Worm (Caenorhabditis elegans) whole organism, L4 larva: ENCODE results near the gene lgc-13.

Experiments
- F10B5.3 ChIP-seq: sonication (generic microtip); optimal IDR thresholded peaks from 2 replicates; lab custom pipeline; 2016; ENCODE audit warnings: mild to moderate bottlenecking, missing genetic modification characterization, missing compliant biosample characterization
- F37D6.2 ChIP-seq: sonication (generic microtip); optimal IDR thresholded peaks from 2 replicates; lab custom pipeline; 2016; ENCODE audit warnings: mild to moderate bottlenecking, missing genetic modification characterization, missing compliant biosample characterization
- F49E8.2 ChIP-seq: sonication (generic microtip); optimal IDR thresholded peaks from 2 replicates; lab custom pipeline; 2016; ENCODE audit warnings: missing compliant biosample characterization, mild to moderate bottlenecking, missing genetic modification characterization, borderline replicate concordance
- T20F7.1 ChIP-seq: fragments of 200-800 bp; sonication (Bioruptor generic); optimal IDR thresholded peaks from 2 replicates; lab custom pipeline; 2018; ENCODE audit warnings: mild to moderate bottlenecking, missing genetic modification characterization, missing compliant biosample characterization
- Y48G9A.11 ChIP-seq: fragments of 200-800 bp; sonication (Bioruptor generic); IDR thresholded peaks from 2 replicates; pipeline ENCODE4 v1.3.6; 2022; ENCODE audit warnings: missing genetic modification reagents, missing genetic modification characterization, missing compliant biosample characterization
- Y5F2A.4 ChIP-seq: fragments of 200-800 bp; sonication (Bioruptor generic); optimal IDR thresholded peaks from 2 replicates; lab custom pipeline; 2018; ENCODE audit warnings: mild to moderate bottlenecking, missing genetic modification characterization, missing compliant biosample characterization
- aha-1 ChIP-seq: fragments of 150-350 bp; peaks from one replicate; lab custom pipeline; 2014; ENCODE audit warnings: missing biosample characterization, missing genetic modification characterization
- aly-2 ChIP-seq: sonication (generic microtip); optimal IDR thresholded peaks from 2 replicates; lab custom pipeline; 2018; ENCODE audit warnings: missing biosample characterization, missing genetic modification characterization
- ceh-20 ChIP-seq: fragments of 200-800 bp; sonication (Bioruptor generic); IDR thresholded peaks from 2 replicates; pipeline ENCODE4 v1.3.6; 2022; ENCODE audit warnings: missing genetic modification reagents, missing genetic modification characterization, missing compliant biosample characterization
- ceh-28 ChIP-seq: fragments of 150-350 bp; optimal IDR thresholded peaks from 2 replicates; lab custom pipeline; 2014; ENCODE audit warnings: missing biosample characterization, missing genetic modification reagents, missing genetic modification characterization
- ceh-44 ChIP-seq: fragments of 200-800 bp; sonication (Bioruptor generic); IDR thresholded peaks from 2 replicates; pipeline ENCODE4 v1.3.6; 2022; ENCODE audit warnings: missing genetic modification reagents, missing genetic modification characterization, missing compliant biosample characterization
- ceh-82 ChIP-seq: sonication (generic microtip); optimal IDR thresholded peaks from 2 replicates; lab custom pipeline; 2017; ENCODE audit warnings: missing biosample characterization, missing genetic modification characterization
- ces-1 ChIP-seq: fragments of 150-350 bp; sonication (generic microtip); optimal IDR thresholded peaks from 4 replicates; lab custom pipeline; 2014; ENCODE audit warnings: missing biosample characterization, missing genetic modification reagents, missing genetic modification characterization
- daf-12 ChIP-seq: fragments of 150-350 bp; optimal IDR thresholded peaks from 2 replicates; lab custom pipeline; 2014; ENCODE audit warnings: missing biosample characterization, missing genetic modification reagents, missing genetic modification characterization
- daf-16 ChIP-seq, 3 experiments: sonication (generic microtip); optimal IDR thresholded peaks; 2 replicates each; lab custom pipeline; 2016 to 2017; ENCODE audit warnings: missing genetic modification characterization in 3 of 3, missing genetic modification reagents in 3 of 3, mild to moderate bottlenecking in 2 of 3, missing compliant biosample characterization in 2 of 3, missing biosample characterization in 1 of 3, moderate library complexity in 1 of 3
- daf-19 ChIP-seq: fragments of 200-800 bp; sonication (Bioruptor generic); conservative IDR thresholded peaks from 2 replicates; pipeline ENCODE4 v1.3.6; 2022; ENCODE audit warnings: missing genetic modification characterization, missing compliant biosample characterization
- dve-1 ChIP-seq: sonication (generic microtip); optimal IDR thresholded peaks from 2 replicates; lab custom pipeline; 2017; ENCODE audit warnings: antibody characterized with exemption, mild to moderate bottlenecking, missing genetic modification characterization, missing compliant biosample characterization; ENCODE audit not compliant: insufficient read depth
- fkh-10 ChIP-seq: fragments of 150-350 bp; optimal IDR thresholded peaks from 2 replicates; lab custom pipeline; 2014; ENCODE audit warnings: missing biosample characterization, missing genetic modification reagents, missing genetic modification characterization
- hif-1 ChIP-seq, 2 experiments: sonication (generic microtip); optimal IDR thresholded peaks; 2 replicates each; lab custom pipeline; 2016 to 2017; ENCODE audit warnings: missing compliant biosample characterization in 2 of 2, missing genetic modification characterization in 2 of 2, missing genetic modification reagents in 2 of 2, missing genotype in 2 of 2, mild to moderate bottlenecking in 1 of 2
- hlh-30 ChIP-seq: sonication (generic microtip); optimal IDR thresholded peaks from 2 replicates; lab custom pipeline; 2017; ENCODE audit warnings: antibody characterized with exemption, mild to moderate bottlenecking, missing genetic modification characterization, missing compliant biosample characterization; ENCODE audit not compliant: insufficient read depth
- hmg-1.1 ChIP-seq: fragments of 200-800 bp; sonication (Bioruptor generic); IDR thresholded peaks from 2 replicates; pipeline ENCODE4 v1.3.6; 2022; ENCODE audit warnings: missing genetic modification reagents, missing genetic modification characterization, missing compliant biosample characterization
- lin-1 ChIP-seq: fragments of 200-800 bp; sonication (Bioruptor generic); IDR thresholded peaks from 2 replicates; pipeline ENCODE4 v1.3.6; 2022; ENCODE audit warnings: missing genetic modification reagents, missing genetic modification characterization, missing compliant biosample characterization
- lir-3 ChIP-seq: sonication (generic microtip); optimal IDR thresholded peaks from 2 replicates; lab custom pipeline; 2016; ENCODE audit warnings: mild to moderate bottlenecking, missing genetic modification characterization, missing compliant biosample characterization
- mdl-1 ChIP-seq, 2 experiments: fragments of 150-350 bp in 1 of 2; sonication (generic microtip) in 1 of 2; optimal IDR thresholded peaks; 2 replicates each; lab custom pipeline; 2014 to 2017; ENCODE audit warnings: missing biosample characterization in 2 of 2, missing genetic modification characterization in 2 of 2
- mep-1 ChIP-seq: fragments of 150-350 bp; sonication (generic microtip); optimal IDR thresholded peaks from 3 replicates; lab custom pipeline; 2014; ENCODE audit warnings: missing biosample characterization, missing genetic modification characterization
- nhr-25 ChIP-seq: sonication (generic microtip); optimal IDR thresholded peaks from 2 replicates; lab custom pipeline; 2017; ENCODE audit warnings: missing genetic modification characterization, mild to moderate bottlenecking, missing compliant biosample characterization, antibody characterized with exemption, moderate library complexity, borderline replicate concordance; ENCODE audit not compliant: insufficient read depth
- rbr-2 ChIP-seq: sonication (generic microtip); optimal IDR thresholded peaks from 2 replicates; lab custom pipeline; 2016; ENCODE audit warnings: missing genotype, missing genetic modification characterization, missing compliant biosample characterization
- sdz-12 ChIP-seq: fragments of 200-800 bp; sonication (Bioruptor generic); optimal IDR thresholded peaks from 2 replicates; lab custom pipeline; 2018; ENCODE audit warnings: mild to moderate bottlenecking, missing genetic modification characterization, missing compliant biosample characterization
- snpc-4 ChIP-seq: fragments of 150-350 bp; optimal IDR thresholded peaks from 2 replicates; lab custom pipeline; 2014; ENCODE audit warnings: missing biosample characterization, missing genetic modification characterization
- spr-1 ChIP-seq: sonication (generic microtip); optimal IDR thresholded peaks from 2 replicates; lab custom pipeline; 2016; ENCODE audit warnings: mild to moderate bottlenecking, missing genetic modification characterization, missing compliant biosample characterization
- spr-3 ChIP-seq: fragments of 200-800 bp; sonication (Bioruptor generic); optimal IDR thresholded peaks from 2 replicates; lab custom pipeline; 2018; ENCODE audit warnings: mild to moderate bottlenecking, missing genetic modification characterization, missing compliant biosample characterization
- tra-1 ChIP-seq: fragments of 200-800 bp; sonication (Bioruptor generic); IDR thresholded peaks from 2 replicates; pipeline ENCODE4 v1.3.6; 2022; ENCODE audit warnings: missing genetic modification reagents, missing genetic modification characterization, missing compliant biosample characterization
- unc-62 ChIP-seq, 3 experiments: fragments of 150-350 bp in 1 of 3; sonication (generic microtip); optimal IDR thresholded peaks in 2 of 3; peaks in 1 of 3; 1 replicate in 1 of 3; 2 replicates in 2 of 3; lab custom pipeline; 2014 to 2017; ENCODE audit warnings: missing biosample characterization in 3 of 3, missing genetic modification characterization in 3 of 3, missing genetic modification reagents in 3 of 3, missing genotype in 1 of 3
- vab-7 ChIP-seq: fragments of 200-800 bp; sonication (Bioruptor generic); IDR thresholded peaks from 2 replicates; pipeline ENCODE4 v1.3.6; 2022; ENCODE audit warnings: missing genetic modification reagents, missing genetic modification characterization, missing compliant biosample characterization
- ztf-11 ChIP-seq: fragments of 150-350 bp; optimal IDR thresholded peaks from 2 replicates; lab custom pipeline; 2014; ENCODE audit warnings: missing biosample characterization, missing genetic modification characterization
- ztf-7 ChIP-seq: fragments of 150-350 bp; optimal IDR thresholded peaks from 2 replicates; lab custom pipeline; 2014; ENCODE audit warnings: missing biosample characterization, missing genetic modification characterization

lgc-13 gene

DNA sequence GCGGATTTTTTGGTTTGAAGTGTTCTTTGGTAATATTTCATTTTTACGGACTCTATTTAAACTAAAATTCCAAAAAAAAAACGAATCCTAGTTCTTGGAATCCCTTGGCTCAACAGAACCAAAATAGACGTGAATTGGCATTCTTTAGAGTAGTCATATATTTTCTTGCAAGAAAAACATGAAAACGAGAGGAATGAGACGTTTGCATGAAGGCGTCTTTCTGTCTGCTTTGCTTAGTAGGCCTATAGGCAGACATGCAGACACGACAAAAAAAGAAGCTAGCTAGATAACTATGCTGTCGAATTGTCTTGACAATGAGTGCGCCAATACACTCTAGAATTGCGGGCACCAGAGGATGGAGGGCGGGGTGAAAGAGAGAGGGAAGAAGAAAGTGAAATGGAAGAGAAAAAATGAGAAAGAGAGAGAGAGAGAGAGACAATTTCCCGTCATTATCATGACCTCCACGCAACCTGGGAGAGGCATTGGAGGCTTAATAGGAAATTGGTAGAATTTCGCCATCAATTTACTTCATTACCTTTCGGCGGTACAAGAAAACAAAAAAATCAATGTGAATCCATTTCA is 28.3 kb upstream of the lgc-13 start:
- TF ChIP-seq mdl-1 (tag; optimal IDR thresholded peaks at IDR 0.05; lab: Kevin White, UChicago) (peak in 1 of 2 experiments; percentile 2), T20F7.1 (no peak), rbr-2 (no peak), unc-62 (GFP tag; optimal IDR thresholded peaks at IDR 0.05 in 1 of 2; lab: Kevin White, UChicago) (peak in 1 of 2 experiments; percentile 98), unc-62 (tag; optimal IDR thresholded peaks at IDR 0.05; lab: Kevin White, UChicago) (no peak), ztf-11 (tag; lab: Kevin White, UChicago) (no peak), nhr-25 (tag; lab: Kevin White, UChicago) (peak; percentile 83), ztf-7 (tag; lab: Kevin White, UChicago) (no peak), hmg-1.1 (GFP tag; lab: Robert Waterston, UW) (0 out of 2 replicates have a peak, but pooled peaks have one; percentile 40), F49E8.2 (tag; lab: Kevin White, UChicago) (no peak), dve-1 (tag; lab: Kevin White, UChicago) (no peak), daf-12 (tag; lab: Kevin White, UChicago) (no peak), aha-1 (tag; lab: Kevin White, UChicago) (peak; percentile 85)

DNA sequence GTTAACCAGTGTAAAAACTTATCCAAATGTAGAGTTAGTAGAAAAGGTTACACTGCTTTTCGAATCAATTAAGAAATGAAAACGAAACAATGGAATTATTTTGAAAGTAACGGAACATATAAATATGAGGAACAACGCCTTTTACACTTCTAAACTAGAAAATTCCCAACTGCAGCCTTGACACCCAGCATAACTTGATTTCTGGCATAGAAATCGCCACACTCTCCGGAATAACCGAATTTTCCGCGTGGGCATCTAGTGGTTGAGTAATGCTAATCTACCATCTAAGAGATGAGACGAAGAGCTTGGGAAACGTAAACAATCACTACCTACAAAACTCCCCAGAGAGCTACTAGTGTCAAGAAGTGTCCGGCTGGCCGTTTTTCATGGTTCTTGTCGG is 27.7 kb upstream of the lgc-13 start:
- TF ChIP-seq snpc-4 = no peak
- no peak for TF ChIP-seq hlh-30 (tag; lab: Kevin White, UChicago)
- no peak for TF ChIP-seq mep-1
- TF ChIP-seq ztf-7 (tag; lab: Kevin White, UChicago) = no peak
- TF ChIP-seq aly-2 = no peak
- TF ChIP-seq rbr-2 = no peak
- no peak for TF ChIP-seq daf-19 (GFP tag; lab: Robert Waterston, UW)
- no peak for TF ChIP-seq ceh-82 (tag; lab: Kevin White, UChicago)
- no peak for TF ChIP-seq ceh-28
- no peak for TF ChIP-seq ceh-20 (GFP tag; lab: Robert Waterston, UW)
- no peak for TF ChIP-seq Y48G9A.11 (GFP tag; lab: Robert Waterston, UW)
- TF ChIP-seq spr-1 = no peak
- no peak for TF ChIP-seq tra-1 (GFP tag; lab: Robert Waterston, UW)
- no peak for TF ChIP-seq lin-1 (GFP tag; lab: Robert Waterston, UW)
- TF ChIP-seq spr-3 (GFP tag; lab: Kevin White, UChicago) = no peak
- no peak for TF ChIP-seq lir-3 (tag; lab: Kevin White, UChicago)
- no peak for TF ChIP-seq daf-16 (GFP tag; optimal IDR thresholded peaks at IDR 0.05; lab: Kevin White, UChicago)
- TF ChIP-seq daf-16 (tag; optimal IDR thresholded peaks at IDR 0.05; lab: Kevin White, UChicago) = no peak
- TF ChIP-seq unc-62 (GFP tag; optimal IDR thresholded peaks at IDR 0.05 in 1 of 2; lab: Kevin White, UChicago) = no peak
- no peak for TF ChIP-seq unc-62 (tag; optimal IDR thresholded peaks at IDR 0.05; lab: Kevin White, UChicago)

DNA sequence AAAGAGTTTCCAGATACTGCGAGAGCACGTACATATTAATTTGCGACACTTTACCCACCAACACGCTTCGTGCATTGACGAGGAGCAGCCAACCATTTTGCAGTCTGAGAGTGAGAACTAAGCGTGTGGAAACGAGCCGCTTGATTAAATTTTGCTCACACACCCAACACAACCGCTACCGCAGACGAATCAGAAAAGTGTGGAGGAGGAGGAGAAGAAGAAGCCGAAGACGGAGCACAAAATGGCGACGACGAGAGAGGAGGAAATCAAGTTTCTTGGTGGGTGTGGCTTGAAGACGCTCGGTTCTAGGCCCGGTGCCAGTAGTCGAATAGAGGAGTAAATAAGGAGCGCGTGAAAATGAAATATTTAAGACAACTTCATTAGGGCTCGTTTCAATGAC is 26.2 kb upstream of the lgc-13 start:
- no peak for TF ChIP-seq sdz-12
- TF ChIP-seq rbr-2 = peak; percentile 13
- no peak for TF ChIP-seq vab-7
- TF ChIP-seq aly-2 = no peak
- no peak for TF ChIP-seq hif-1 (tag; optimal IDR thresholded peaks at IDR 0.05; lab: Kevin White, UChicago)
- TF ChIP-seq ces-1 (GFP tag; lab: Kevin White, UChicago) = peak; percentile 76
- TF ChIP-seq Y5F2A.4 (GFP tag; lab: Kevin White, UChicago) = no peak
- TF ChIP-seq F37D6.2 (tag; lab: Kevin White, UChicago) = no peak
- TF ChIP-seq ceh-44 (GFP tag; lab: Robert Waterston, UW) = no peak
- TF ChIP-seq F10B5.3 (tag; lab: Kevin White, UChicago) = no peak
- peak; percentile 85 for TF ChIP-seq fkh-10
- TF ChIP-seq, all 104 proteins: peak for 3
